Fruit fly (Drosophila melanogaster) whole organism, pupa: ENCODE results near the gene PGRP-LC.

Source experiments
- CG10348 ChIP-seq: fragments of 200-800 bp; sonication (Bioruptor generic); IDR thresholded peaks from 2 replicates; pipeline ENCODE4 v1.3.6; 2022; ENCODE audit warnings: missing biosample characterization, missing genetic modification characterization
- CG12605 ChIP-seq: fragments of 200-800 bp; sonication (Bioruptor generic); IDR thresholded peaks from 2 replicates; pipeline ENCODE4 v1.3.6; 2022; ENCODE audit warnings: missing biosample characterization, missing genetic modification characterization
- CG13204 ChIP-seq: fragments of 200-800 bp; sonication (Bioruptor generic); optimal IDR thresholded peaks from 2 replicates; lab custom pipeline; 2018; ENCODE audit warnings: missing biosample characterization, mild to moderate bottlenecking, missing genetic modification characterization, moderate library complexity
- CG14655 ChIP-seq: fragments of 200-800 bp; sonication (Bioruptor generic); optimal IDR thresholded peaks from 3 replicates; lab custom pipeline; 2017; ENCODE audit warnings: mild to moderate bottlenecking, missing biosample characterization, missing genetic modification reagents, missing genetic modification characterization
- CG15710 ChIP-seq: fragments of 200-800 bp; sonication (Bioruptor generic); optimal IDR thresholded peaks from 2 replicates; lab custom pipeline; 2018; ENCODE audit warnings: missing biosample characterization, mild to moderate bottlenecking, missing genetic modification characterization, moderate library complexity
- CG17806 ChIP-seq: fragments of 200-800 bp; sonication (Bioruptor generic); optimal IDR thresholded peaks from 2 replicates; lab custom pipeline; 2018; ENCODE audit warnings: missing biosample characterization, mild to moderate bottlenecking, missing genetic modification characterization, moderate library complexity
- CG32121 ChIP-seq: fragments of 200-800 bp; sonication (Bioruptor generic); IDR thresholded peaks from 2 replicates; pipeline ENCODE4 v1.3.6; 2022; ENCODE audit warnings: missing biosample characterization, missing genetic modification characterization
- CG34367 ChIP-seq: fragments of 200-800 bp; sonication (Bioruptor generic); optimal IDR thresholded peaks from 2 replicates; lab custom pipeline; 2018; ENCODE audit warnings: missing biosample characterization, mild to moderate bottlenecking, missing genetic modification characterization
- CG4496 ChIP-seq: fragments of 200-800 bp; sonication (Bioruptor generic); IDR thresholded peaks from 3 replicates; pipeline ENCODE4 v1.3.6; 2022; ENCODE audit warnings: missing biosample characterization, missing genetic modification characterization
- CG8159 ChIP-seq: fragments of 200-800 bp; sonication (Bioruptor generic); optimal IDR thresholded peaks from 3 replicates; lab custom pipeline; 2018; ENCODE audit warnings: missing biosample characterization, mild to moderate bottlenecking, missing genetic modification characterization, moderate library complexity
- CG8301 ChIP-seq: fragments of 200-800 bp; sonication (Bioruptor generic); optimal IDR thresholded peaks from 2 replicates; lab custom pipeline; 2018; ENCODE audit warnings: missing biosample characterization, mild to moderate bottlenecking, missing genetic modification characterization
- D1 ChIP-seq: fragments of 200-800 bp; sonication (Bioruptor generic); optimal IDR thresholded peaks from 2 replicates; lab custom pipeline; 2018; ENCODE audit warnings: missing biosample characterization, mild to moderate bottlenecking, missing genetic modification characterization, moderate library complexity
- EcR ChIP-seq: fragments of 200-800 bp; sonication (Bioruptor generic); optimal IDR thresholded peaks from 3 replicates; lab custom pipeline; 2019; ENCODE audit warnings: missing biosample characterization, missing genetic modification characterization, mild to moderate bottlenecking, moderate library complexity, missing genetic modification reagents
- Ets98B ChIP-seq: fragments of 200-800 bp; sonication (Bioruptor generic); IDR thresholded peaks from 2 replicates; pipeline ENCODE4 v1.3.6; 2022; ENCODE audit warnings: missing biosample characterization, missing genetic modification characterization
- Pif1A ChIP-seq: fragments of 200-800 bp; sonication (Bioruptor generic); optimal IDR thresholded peaks from 3 replicates; lab custom pipeline; 2016; ENCODE audit warnings: missing biosample characterization, missing genetic modification characterization
- Pif1B ChIP-seq: fragments of 200-800 bp; sonication (Bioruptor generic); optimal IDR thresholded peaks from 3 replicates; lab custom pipeline; 2016; ENCODE audit warnings: missing biosample characterization, missing genetic modification characterization
- Snoo ChIP-seq: fragments of 200-800 bp; sonication (Bioruptor generic); optimal IDR thresholded peaks from 3 replicates; lab custom pipeline; 2017; ENCODE audit warnings: missing biosample characterization, mild to moderate bottlenecking, missing genetic modification characterization, inconsistent platforms
- fd96Ca ChIP-seq: fragments of 200-800 bp; sonication (Bioruptor generic); IDR thresholded peaks from 3 replicates; pipeline ENCODE4 v1.3.6; 2022; ENCODE audit warnings: missing biosample characterization, missing genetic modification characterization
- gl ChIP-seq: fragments of 200-800 bp; sonication (Bioruptor generic); optimal IDR thresholded peaks from 2 replicates; lab custom pipeline; 2018; ENCODE audit warnings: missing biosample characterization, mild to moderate bottlenecking, missing genetic modification characterization

Gene PGRP-LC

DNA sequence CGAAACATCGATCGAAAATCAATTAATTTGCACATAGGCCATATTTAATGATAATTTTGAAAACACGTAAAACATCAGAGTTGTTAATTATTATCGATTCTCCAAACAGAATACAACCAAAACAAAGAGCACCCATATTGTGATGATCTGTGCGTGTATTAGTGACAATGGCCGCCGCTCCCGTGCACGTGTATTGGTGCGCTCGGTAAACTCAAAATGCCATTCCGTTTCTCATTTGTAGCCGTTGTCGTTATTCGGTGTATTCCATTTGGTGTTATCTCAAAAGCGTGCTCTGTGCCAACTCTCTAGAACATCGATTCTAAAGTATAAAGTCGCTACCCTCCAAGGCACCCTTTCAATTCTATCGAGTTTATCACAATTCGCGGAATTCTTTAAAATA lies 2.2 kb downstream of the PGRP-LC start:
- TF ChIP-seq CG34367 (tag; lab: Kevin White, UChicago) (no peak), EcR (GFP tag; lab: Kevin White, UChicago) (no peak), CG4496 (GFP tag; lab: Robert Waterston, UW) (peak; percentile 74), CG8301 (tag; lab: Kevin White, UChicago) (no peak), CG14655 (GFP tag; lab: Kevin White, UChicago) (no peak)

DNA sequence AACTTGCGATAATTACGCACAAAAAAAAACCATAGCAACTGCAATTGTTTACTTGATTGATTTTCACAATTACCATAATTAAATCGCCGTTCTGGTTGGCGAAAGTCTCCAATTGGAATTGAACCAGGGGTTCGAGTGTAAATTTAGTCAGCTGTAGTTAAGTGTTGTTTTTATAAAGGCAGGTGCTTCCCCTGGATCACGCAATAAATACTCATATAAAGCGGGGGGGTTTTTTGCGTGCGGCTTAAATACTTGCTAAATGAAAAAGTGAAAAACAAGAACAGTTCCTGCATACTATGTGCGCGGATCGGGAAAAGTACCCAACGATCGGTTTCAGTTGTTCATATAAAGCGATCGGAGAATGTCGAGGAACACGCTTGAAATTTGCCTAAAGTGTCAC lies 5.4 kb downstream of the PGRP-LC start:
- no peak for TF ChIP-seq CG12605 (GFP tag; lab: Robert Waterston, UW)
- TF ChIP-seq CG13204 (GFP tag; lab: Kevin White, UChicago): no peak

DNA sequence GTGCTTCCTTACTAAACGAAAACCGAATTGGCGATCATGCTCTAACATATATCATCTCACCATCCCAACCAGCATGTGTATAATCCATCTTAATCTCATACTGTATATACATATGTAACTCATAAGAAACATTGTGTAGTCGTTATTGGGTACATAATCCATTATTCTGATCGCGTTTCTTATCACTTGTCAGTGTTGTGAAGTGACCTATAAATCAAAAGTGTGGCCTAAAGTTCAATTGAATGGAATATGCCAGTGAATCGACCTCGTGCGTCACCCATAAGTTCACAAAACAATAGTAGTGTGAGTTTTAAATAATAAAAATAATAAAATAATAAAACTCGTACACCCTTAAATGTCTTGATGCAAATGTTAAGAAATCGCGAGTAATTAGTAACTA lies 6.5 kb downstream of the PGRP-LC start:
- TF ChIP-seq gl (tag; lab: Kevin White, UChicago) (no peak), CG15710 (tag; lab: Kevin White, UChicago) (no peak), Snoo (no peak), CG13204 (GFP tag; lab: Kevin White, UChicago) (no peak), Pif1A (GFP tag; lab: Kevin White, UChicago) (no peak)

- peak; percentile 43; the same call in 1 of the 3 replicates for TF ChIP-seq fd96Ca
- TF ChIP-seq CG32121 (GFP tag; lab: Robert Waterston, UW): 0 out of 2 replicates have a peak, but pooled peaks have one; percentile 16
- peak; percentile 7 for TF ChIP-seq Pif1B
- TF ChIP-seq Snoo: peak; percentile 10
- TF ChIP-seq CG8301 (tag; lab: Kevin White, UChicago): no peak
- no peak for TF ChIP-seq Pif1A (GFP tag; lab: Kevin White, UChicago)
- 0 out of 3 replicates have a peak, but pooled peaks have one; percentile 8 for TF ChIP-seq CG4496 (GFP tag; lab: Robert Waterston, UW)
- TF ChIP-seq CG12605 (GFP tag; lab: Robert Waterston, UW): peak; percentile 16; the same call in 1 of the 2 replicates
- TF ChIP-seq CG8159 (tag; lab: Kevin White, UChicago): no peak
- TF ChIP-seq, all 21 proteins: peak for 6
Observed at dm6 chr3L:9349314-9349733, 10.7 kb downstream of the PGRP-LC start, which contains the start of gene PGRP-LF. Gene PGRP-LF (plus strand): TSS chr3L:9349609.

- no peak for TF ChIP-seq Ets98B
- TF ChIP-seq fd96Ca: no peak
- TF ChIP-seq D1 (tag; lab: Kevin White, UChicago): no peak
- no peak for TF ChIP-seq CG13204 (GFP tag; lab: Kevin White, UChicago)
- TF ChIP-seq CG15710 (tag; lab: Kevin White, UChicago): no peak
- TF ChIP-seq CG12605 (GFP tag; lab: Robert Waterston, UW): no peak
- no peak for TF ChIP-seq CG34367 (tag; lab: Kevin White, UChicago)
- TF ChIP-seq CG10348 (GFP tag; lab: Robert Waterston, UW): no peak
- TF ChIP-seq Pif1B: no peak
- no peak for TF ChIP-seq Pif1A (GFP tag; lab: Kevin White, UChicago)
- no peak for TF ChIP-seq CG8301 (tag; lab: Kevin White, UChicago)
- no peak for TF ChIP-seq CG4496 (GFP tag; lab: Robert Waterston, UW)
- TF ChIP-seq, all 21 proteins: peak for 0
Observed at dm6 chr3L:9353733-9354132, 15.1 kb downstream of the PGRP-LC start, which contains the start of gene CG32040. Gene CG32040 (plus strand): TSS chr3L:9354033.

DNA sequence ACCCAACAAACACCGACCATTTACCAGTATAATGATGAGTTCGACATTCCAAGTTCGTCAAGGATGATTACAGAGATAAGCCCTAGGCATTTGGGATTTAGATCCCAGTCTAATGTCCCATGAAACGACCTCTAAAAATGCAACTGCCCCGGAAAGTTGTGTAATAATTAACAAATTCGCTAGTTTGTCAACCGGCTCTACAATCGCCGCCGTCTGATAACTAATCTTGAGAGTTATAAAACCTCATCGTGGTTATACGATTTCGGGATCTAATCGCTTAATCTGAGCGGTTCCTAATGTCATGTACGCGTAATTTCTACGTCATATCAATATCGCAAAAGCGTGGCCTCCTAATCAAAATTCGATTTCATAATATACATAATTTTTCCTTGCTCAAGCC lies 16.9 kb downstream of the PGRP-LC start:
- TF ChIP-seq CG12605 (GFP tag; lab: Robert Waterston, UW) (no peak), CG13204 (GFP tag; lab: Kevin White, UChicago) (no peak), gl (tag; lab: Kevin White, UChicago) (no peak), Pif1A (GFP tag; lab: Kevin White, UChicago) (no peak), CG15710 (tag; lab: Kevin White, UChicago) (no peak), CG32121 (GFP tag; lab: Robert Waterston, UW) (no peak), CG14655 (GFP tag; lab: Kevin White, UChicago) (no peak), CG17806 (tag; lab: Kevin White, UChicago) (no peak), CG8159 (tag; lab: Kevin White, UChicago) (no peak), CG8301 (tag; lab: Kevin White, UChicago) (no peak), CG34367 (tag; lab: Kevin White, UChicago) (no peak), Ets98B (no peak), EcR (GFP tag; lab: Kevin White, UChicago) (no peak)
- TF ChIP-seq, all 21 proteins: peak for 0

- no peak for TF ChIP-seq Snoo
- TF ChIP-seq EcR (GFP tag; lab: Kevin White, UChicago): peak; percentile 65
- TF ChIP-seq, all 21 proteins: peak for 1
Observed at dm6 chr3L:9356138-9356753, 17.6 kb downstream of the PGRP-LC start.
